Worm (Caenorhabditis elegans) whole organism, L4/young adult: ENCODE results near the gene ife-3.

Source experiments
- W03F9.2 ChIP-seq: fragments of 150-350 bp; optimal IDR thresholded peaks from 2 replicates; lab custom pipeline; 2014; ENCODE audit warnings: missing biosample characterization, missing genetic modification characterization
- him-1 ChIP-seq: sonication (generic microtip); optimal IDR thresholded peaks from 2 replicates; lab custom pipeline; 2016; ENCODE audit warnings: missing genotype, missing genetic modification reagents, missing genetic modification characterization, missing compliant biosample characterization

ce11 chrV:1335-1734, 6.3 kb downstream of the ife-3 start, which contains the start of gene idpp-2:
- TF ChIP-seq him-1 (tag; lab: Kevin White, UChicago) (no peak), W03F9.2 (tag; lab: Kevin White, UChicago) (no peak)
